Worm (Caenorhabditis elegans): ENCODE measurements around the gene tag-52.

Gene tag-52

ce11 chrX:3694172-3694571 is 15.8 kb upstream of the tag-52 start (continued):
- peak; percentile 5 for TF ChIP-seq nhr-20 (tag; optimal IDR thresholded peaks at IDR 0.05)
- peak; percentile 7 for TF ChIP-seq unc-86 (tag; optimal IDR thresholded peaks at IDR 0.05)
- no peak for TF ChIP-seq vab-15 (tag; optimal IDR thresholded peaks at IDR 0.05)
- peak; percentile 39; the same call in 1 of the 2 replicates for TF ChIP-seq nhr-19 (GFP tag; conservative IDR thresholded peaks at IDR 0.05)
- peak; percentile 90 for TF ChIP-seq ceh-63 (GFP tag; optimal IDR thresholded peaks at IDR 0.05)
- TF ChIP-seq fos-1 (tag; optimal IDR thresholded peaks at IDR 0.05), result no peak
- TF ChIP-seq nhr-12 (tag; optimal IDR thresholded peaks at IDR 0.05), result no peak
- no peak for TF ChIP-seq mef-2 (tag; optimal IDR thresholded peaks at IDR 0.05)
- TF ChIP-seq grh-1 (GFP tag; IDR thresholded peaks at IDR 0.05), result no peak
- TF ChIP-seq rnt-1 (tag; optimal IDR thresholded peaks at IDR 0.05), result peak; percentile 24
- peak in 1 of 2 experiments; percentile 29 for TF ChIP-seq ztf-11 (tag; optimal IDR thresholded peaks at IDR 0.05)
- no peak for TF ChIP-seq hpl-2 (GFP tag; optimal IDR thresholded peaks at IDR 0.05)
- no peak for TF ChIP-seq efl-3 (GFP tag; optimal IDR thresholded peaks at IDR 0.05)
- no peak for TF ChIP-seq isw-1 (GFP tag; IDR thresholded peaks at IDR 0.05)
- no peak for TF ChIP-seq egl-13 (tag; optimal IDR thresholded peaks at IDR 0.05)
- no peak for TF ChIP-seq alr-1 (tag; optimal IDR thresholded peaks at IDR 0.05; ENCODE audit: borderline replicate concordance)
- peak; percentile 23 for TF ChIP-seq tbx-2 (tag; optimal IDR thresholded peaks at IDR 0.05)
- TF ChIP-seq aha-1 (tag; optimal IDR thresholded peaks at IDR 0.05), result no peak
- TF ChIP-seq snu-23 (GFP tag; optimal IDR thresholded peaks at IDR 0.05), result peak; percentile 64
- no peak for TF ChIP-seq dsc-1 (tag; optimal IDR thresholded peaks at IDR 0.05)
- no peak for TF ChIP-seq F16B12.6 (tag; optimal IDR thresholded peaks at IDR 0.05)
- peak; percentile 35 for TF ChIP-seq fkh-10 (GFP tag; optimal IDR thresholded peaks at IDR 0.05)
- no peak for TF ChIP-seq unc-98 (GFP tag; IDR thresholded peaks at IDR 0.05)
- no peak for TF ChIP-seq sptf-1 (tag; optimal IDR thresholded peaks at IDR 0.05)
- no peak for TF ChIP-seq egl-27 (tag; optimal IDR thresholded peaks at IDR 0.05)
- peak in 1 of 2 experiments; percentile 37 for TF ChIP-seq lsy-2 (tag; optimal IDR thresholded peaks at IDR 0.05)
- TF ChIP-seq xbp-1 (tag; optimal IDR thresholded peaks at IDR 0.05), result peak; percentile 34
- TF ChIP-seq mab-9 (GFP tag; IDR thresholded peaks at IDR 0.05), result no peak
- no peak for TF ChIP-seq jun-1 (tag; optimal IDR thresholded peaks at IDR 0.05)
- TF ChIP-seq nhr-237 (tag; optimal IDR thresholded peaks at IDR 0.05), result no peak
- TF ChIP-seq lin-14 (GFP tag; optimal IDR thresholded peaks at IDR 0.05), result peak; percentile 81
- peak; percentile 48 for TF ChIP-seq swsn-7 (tag; optimal IDR thresholded peaks at IDR 0.05)
- TF ChIP-seq irx-1 (tag; optimal IDR thresholded peaks at IDR 0.05), result no peak
- TF ChIP-seq hlh-4 (tag; optimal IDR thresholded peaks at IDR 0.05), result no peak
- no peak for TF ChIP-seq C16A3.4 (tag; optimal IDR thresholded peaks at IDR 0.05)
- TF ChIP-seq pax-3 (tag; optimal IDR thresholded peaks at IDR 0.05), result no peak
- no peak for TF ChIP-seq lir-3 (tag; optimal IDR thresholded peaks at IDR 0.05; ENCODE audit: poor library complexity)
- no peak for TF ChIP-seq elt-3 (tag; optimal IDR thresholded peaks at IDR 0.05)
- no peak for TF ChIP-seq C34B4.2 (tag; optimal IDR thresholded peaks at IDR 0.05)
- TF ChIP-seq mep-1 (tag; optimal IDR thresholded peaks at IDR 0.05), result peak; percentile 7
- no peak for TF ChIP-seq efl-1 (optimal IDR thresholded peaks at IDR 0.05)
- no peak for TF ChIP-seq efl-1 (GFP tag; optimal IDR thresholded peaks at IDR 0.05 in 1 of 2)
- no peak for TF ChIP-seq pqm-1 (tag; optimal IDR thresholded peaks at IDR 0.05)
- TF ChIP-seq ceh-8 (GFP tag; optimal IDR thresholded peaks at IDR 0.05), result peak; percentile 9
- no peak for TF ChIP-seq lin-15B (tag; optimal IDR thresholded peaks at IDR 0.05)

- TF ChIP-seq mab-9 (GFP tag; IDR thresholded peaks at IDR 0.05), result no peak
- no peak for TF ChIP-seq aha-1 (tag; optimal IDR thresholded peaks at IDR 0.05)
- no peak for TF ChIP-seq zag-1 (tag; optimal IDR thresholded peaks at IDR 0.05)
- TF ChIP-seq lin-15B (tag; optimal IDR thresholded peaks at IDR 0.05), result no peak
These were observed 14.8 kb upstream of the tag-52 start, which contains the start of gene C02F12.8 for ce11 chrX:3693138-3693537. Gene C02F12.8 (minus strand): TSS chrX:3693238.
